Fruit fly (Drosophila melanogaster) whole organism, prepupa: ENCODE data around the gene robl37BC.

Source experiments
- Blimp-1 ChIP-seq: fragments of 200-800 bp; sonication (Bioruptor generic); optimal IDR thresholded peaks from 3 replicates; lab custom pipeline; 2017; ENCODE audit warnings: missing biosample characterization, missing genetic modification characterization, mild to moderate bottlenecking, moderate library complexity, missing genetic modification reagents
- CG10631 ChIP-seq: fragments of 200-800 bp; sonication (Bioruptor generic); optimal IDR thresholded peaks from 2 replicates; lab custom pipeline; 2016; ENCODE audit warnings: missing biosample characterization, missing genetic modification characterization
- CG10669 ChIP-seq: fragments of 200-800 bp; sonication (Bioruptor generic); optimal IDR thresholded peaks from 3 replicates; lab custom pipeline; 2018; ENCODE audit warnings: missing biosample characterization, mild to moderate bottlenecking, missing genetic modification characterization, moderate library complexity
- CG11762 ChIP-seq: fragments of 200-800 bp; sonication (Bioruptor generic); optimal IDR thresholded peaks from 3 replicates; lab custom pipeline; 2016; ENCODE audit warnings: missing biosample characterization, missing genetic modification characterization; ENCODE audit not compliant: insufficient read depth
- CG15336 ChIP-seq: fragments of 200-800 bp; sonication (Bioruptor generic); IDR thresholded peaks from 2 replicates; pipeline ENCODE4 v1.3.6; 2022; ENCODE audit warnings: missing biosample characterization, missing genetic modification characterization
- CG16779 ChIP-seq: fragments of 200-800 bp; sonication (Bioruptor generic); optimal IDR thresholded peaks from 3 replicates; lab custom pipeline; 2017; ENCODE audit warnings: missing biosample characterization, mild to moderate bottlenecking, missing genetic modification characterization
- CG31627 ChIP-seq: fragments of 200-800 bp; sonication (Bioruptor generic); optimal IDR thresholded peaks from 3 replicates; lab custom pipeline; 2016; ENCODE audit warnings: missing biosample characterization, missing genetic modification characterization
- CG32006 ChIP-seq: fragments of 200-800 bp; sonication (Bioruptor generic); optimal IDR thresholded peaks from 3 replicates; lab custom pipeline; 2017; ENCODE audit warnings: missing biosample characterization, mild to moderate bottlenecking, missing genetic modification characterization
- CG34406 ChIP-seq: fragments of 200-800 bp; sonication (Bioruptor generic); optimal IDR thresholded peaks from 3 replicates; lab custom pipeline; 2016; ENCODE audit warnings: missing biosample characterization, missing genetic modification characterization
- CG4318 ChIP-seq: fragments of 200-800 bp; sonication (Bioruptor generic); optimal IDR thresholded peaks from 3 replicates; lab custom pipeline; 2017; ENCODE audit warnings: missing biosample characterization, mild to moderate bottlenecking, missing genetic modification characterization
- CG6163 ChIP-seq: fragments of 200-800 bp; sonication (Bioruptor generic); IDR thresholded peaks from 3 replicates; pipeline ENCODE4 v1.3.6; 2022; ENCODE audit warnings: missing biosample characterization, missing genetic modification characterization
- CG6276 ChIP-seq: fragments of 200-800 bp; sonication (Bioruptor generic); optimal IDR thresholded peaks from 2 replicates; lab custom pipeline; 2017; ENCODE audit warnings: missing biosample characterization, mild to moderate bottlenecking, missing genetic modification characterization
- CG6792 ChIP-seq: fragments of 200-800 bp; sonication (Bioruptor generic); optimal IDR thresholded peaks from 3 replicates; lab custom pipeline; 2016; ENCODE audit warnings: missing biosample characterization, missing genetic modification characterization
- CG7368 ChIP-seq: fragments of 200-800 bp; sonication (Bioruptor generic); optimal IDR thresholded peaks from 3 replicates; lab custom pipeline; 2016; ENCODE audit warnings: missing biosample characterization, missing genetic modification characterization
- CG8119 ChIP-seq: fragments of 200-800 bp; sonication (Bioruptor generic); IDR thresholded peaks from 3 replicates; pipeline ENCODE4 v1.3.6; 2022; ENCODE audit warnings: missing biosample characterization, missing genetic modification characterization
- CG8319 ChIP-seq: fragments of 200-800 bp; sonication (Bioruptor generic); optimal IDR thresholded peaks from 3 replicates; lab custom pipeline; 2016; ENCODE audit warnings: missing biosample characterization, missing genetic modification characterization
- CG8632 ChIP-seq: fragments of 200-800 bp; sonication (Bioruptor generic); optimal IDR thresholded peaks from 3 replicates; lab custom pipeline; 2016; ENCODE audit warnings: missing biosample characterization, missing genetic modification characterization
- CG9139 ChIP-seq: fragments of 200-800 bp; sonication (Bioruptor generic); optimal IDR thresholded peaks from 3 replicates; lab custom pipeline; 2017; ENCODE audit warnings: missing biosample characterization, mild to moderate bottlenecking, missing genetic modification characterization
- Eip75B ChIP-seq: fragments of 200-800 bp; sonication (Bioruptor generic); optimal IDR thresholded peaks from 3 replicates; lab custom pipeline; 2016; ENCODE audit warnings: missing biosample characterization, missing genetic modification characterization
- Eip78C ChIP-seq: fragments of 200-800 bp; sonication (Bioruptor generic); peaks from one replicate; lab custom pipeline; 2016; ENCODE audit warnings: missing biosample characterization, missing genetic modification characterization
- Ets21C ChIP-seq: fragments of 200-800 bp; sonication (Bioruptor generic); optimal IDR thresholded peaks from 3 replicates; lab custom pipeline; 2016; ENCODE audit warnings: missing biosample characterization, missing genetic modification characterization
- Ets96B ChIP-seq: fragments of 200-800 bp; optimal IDR thresholded peaks from 2 replicates; lab custom pipeline; 2019; ENCODE audit warnings: missing biosample characterization, mild to moderate bottlenecking, missing genetic modification characterization, moderate library complexity
- Gug ChIP-seq: fragments of 200-800 bp; sonication (Bioruptor generic); IDR thresholded peaks from 2 replicates; pipeline ENCODE4 v1.3.6; 2022; ENCODE audit warnings: missing biosample characterization, missing genetic modification characterization
- Hr38 ChIP-seq: sonication (Bioruptor generic); optimal IDR thresholded peaks from 2 replicates; lab custom pipeline; 2016; ENCODE audit warnings: missing biosample characterization, missing genetic modification characterization
- Hr39 ChIP-seq: fragments of 200-800 bp; sonication (Bioruptor generic); optimal IDR thresholded peaks from 2 replicates; lab custom pipeline; 2016; ENCODE audit warnings: missing biosample characterization, missing genetic modification characterization
- Hr4 ChIP-seq: fragments of 200-800 bp; sonication (Bioruptor generic); optimal IDR thresholded peaks from 3 replicates; lab custom pipeline; 2016; ENCODE audit warnings: missing biosample characterization, missing genetic modification characterization
- Lpt ChIP-seq: fragments of 200-800 bp; sonication (Bioruptor generic); optimal IDR thresholded peaks from 3 replicates; lab custom pipeline; 2016; ENCODE audit warnings: missing biosample characterization, missing genetic modification characterization
- Met ChIP-seq: fragments of 200-800 bp; sonication (Bioruptor generic); optimal IDR thresholded peaks from 3 replicates; lab custom pipeline; 2016; ENCODE audit warnings: missing biosample characterization, missing genetic modification characterization
- Sox102F ChIP-seq: fragments of 200-800 bp; sonication (Bioruptor generic); optimal IDR thresholded peaks from 2 replicates; lab custom pipeline; 2016; ENCODE audit warnings: missing biosample characterization, mild to moderate bottlenecking, missing genetic modification characterization
- Sox14 ChIP-seq: fragments of 200-800 bp; sonication (Bioruptor generic); optimal IDR thresholded peaks from 3 replicates; lab custom pipeline; 2016; ENCODE audit warnings: missing biosample characterization, missing genetic modification characterization
- achi ChIP-seq: fragments of 200-800 bp; sonication (Bioruptor generic); optimal IDR thresholded peaks from 3 replicates; lab custom pipeline; 2016; ENCODE audit warnings: missing biosample characterization, missing genetic modification characterization
- acj6 ChIP-seq: fragments of 200-800 bp; sonication (Bioruptor generic); optimal IDR thresholded peaks from 3 replicates; lab custom pipeline; 2016; ENCODE audit warnings: missing biosample characterization, missing genetic modification characterization
- cyc ChIP-seq: fragments of 200-800 bp; sonication (Bioruptor generic); optimal IDR thresholded peaks from 3 replicates; lab custom pipeline; 2016; ENCODE audit warnings: missing biosample characterization, missing genetic modification characterization
- dac ChIP-seq: fragments of 200-800 bp; sonication (Bioruptor generic); optimal IDR thresholded peaks from 2 replicates; lab custom pipeline; 2017; ENCODE audit warnings: missing biosample characterization, mild to moderate bottlenecking, missing genetic modification characterization
- dsx ChIP-seq: fragments of 200-800 bp; optimal IDR thresholded peaks from 3 replicates; lab custom pipeline; 2019; ENCODE audit warnings: missing biosample characterization, mild to moderate bottlenecking, missing genetic modification characterization, moderate library complexity; ENCODE audit not compliant: poor library complexity, severe bottlenecking
- eg ChIP-seq: fragments of 200-800 bp; sonication (Bioruptor generic); IDR thresholded peaks from 3 replicates; pipeline ENCODE4 v1.3.6; 2022; ENCODE audit warnings: missing biosample characterization, missing genetic modification characterization
- esn ChIP-seq: fragments of 200-800 bp; sonication (Bioruptor generic); optimal IDR thresholded peaks from 2 replicates; lab custom pipeline; 2016; ENCODE audit warnings: missing biosample characterization, mild to moderate bottlenecking, missing genetic modification characterization, moderate library complexity
- fkh ChIP-seq: fragments of 200-800 bp; sonication (Bioruptor generic); optimal IDR thresholded peaks from 3 replicates; lab custom pipeline; 2017; ENCODE audit warnings: missing biosample characterization, mild to moderate bottlenecking, missing genetic modification characterization, moderate library complexity
- net ChIP-seq: fragments of 200-800 bp; sonication (Bioruptor generic); optimal IDR thresholded peaks from 3 replicates; lab custom pipeline; 2016; ENCODE audit warnings: missing biosample characterization, missing genetic modification characterization
- pdm3 ChIP-seq: fragments of 200-800 bp; sonication (Bioruptor generic); optimal IDR thresholded peaks from 3 replicates; lab custom pipeline; 2016; ENCODE audit warnings: missing biosample characterization, missing genetic modification characterization
- salr ChIP-seq, 2 experiments: fragments of 200-800 bp; sonication (Bioruptor generic); optimal IDR thresholded peaks; 3 replicates each; lab custom pipeline; 2016 to 2018; ENCODE audit warnings: missing biosample characterization in 2 of 2, missing genetic modification characterization in 2 of 2, mild to moderate bottlenecking in 1 of 2
- ss ChIP-seq, 2 experiments: fragments of 200-800 bp; sonication (Bioruptor generic); optimal IDR thresholded peaks; 2 replicates in 1 of 2; 3 replicates in 1 of 2; lab custom pipeline; 2017 to 2018; ENCODE audit warnings: mild to moderate bottlenecking in 2 of 2, missing biosample characterization in 2 of 2, missing genetic modification characterization in 2 of 2, moderate library complexity in 1 of 2
- svp ChIP-seq: fragments of 200-800 bp; sonication (Bioruptor generic); peaks from one replicate; lab custom pipeline; 2016; ENCODE audit warnings: missing biosample characterization, missing genetic modification characterization
- topi ChIP-seq: fragments of 200-800 bp; sonication (Bioruptor generic); optimal IDR thresholded peaks from 3 replicates; lab custom pipeline; 2016; ENCODE audit warnings: missing biosample characterization, missing genetic modification characterization
- vri ChIP-seq: fragments of 200-800 bp; sonication (Bioruptor generic); optimal IDR thresholded peaks from 3 replicates; lab custom pipeline; 2016; ENCODE audit warnings: missing biosample characterization, mild to moderate bottlenecking, missing genetic modification characterization

Gene robl37BC

dm6 chr2L:19010566-19010965 is at the start of gene robl37BC:
TSS of gene robl37BC (plus strand) at chr2L:19010866.
- TF ChIP-seq CG11762 (GFP tag; lab: Kevin White, UChicago): no peak
- no peak for TF ChIP-seq CG34406 (GFP tag; lab: Kevin White, UChicago)
- no peak for TF ChIP-seq CG10631 (GFP tag; lab: Kevin White, UChicago)
- TF ChIP-seq pdm3 (GFP tag; lab: Kevin White, UChicago): no peak
- no peak for TF ChIP-seq dac (GFP tag; lab: Kevin White, UChicago)
- no peak for TF ChIP-seq Hr4 (GFP tag; lab: Kevin White, UChicago)

DNA sequence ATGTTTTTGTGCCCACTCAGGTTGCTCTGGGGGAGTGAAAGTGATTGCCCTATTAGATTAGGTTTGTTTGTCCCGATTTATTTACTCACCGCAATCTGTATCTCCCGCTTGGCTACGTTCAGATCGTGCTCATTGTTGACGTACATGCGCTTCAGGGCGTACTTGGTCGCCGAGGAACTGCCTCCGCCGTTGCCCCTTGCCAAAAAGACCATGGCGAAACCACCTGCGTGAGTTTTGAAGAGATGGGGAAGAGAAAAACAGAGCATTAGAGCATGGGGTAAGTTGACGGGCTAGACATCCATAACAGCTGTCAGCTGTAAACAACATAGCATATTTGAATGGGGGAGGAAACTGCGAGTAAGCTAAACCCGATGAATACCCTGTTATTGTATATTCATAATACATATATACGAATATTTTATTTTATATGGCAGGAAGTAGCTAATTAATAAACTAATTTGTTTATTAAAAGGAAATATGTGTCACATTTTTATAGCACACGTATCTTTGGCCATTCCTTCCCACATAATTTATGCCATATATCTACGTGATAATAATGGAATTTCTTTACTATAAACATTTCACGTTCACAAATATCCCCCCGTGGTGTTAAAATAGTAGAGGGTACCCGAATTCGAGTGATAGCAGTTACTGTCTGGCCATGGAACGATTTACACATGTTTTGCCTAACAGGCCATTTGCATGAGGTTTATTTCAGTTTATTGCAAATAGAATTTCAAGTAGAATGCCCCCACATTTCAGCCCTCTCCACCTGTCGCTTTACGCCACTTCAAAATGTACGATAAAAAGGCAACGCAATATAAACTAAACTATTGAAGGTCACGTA is 45.1 kb upstream of the robl37BC start:
- TF ChIP-seq CG8632 (GFP tag; lab: Kevin White, UChicago): no peak
- TF ChIP-seq Eip78C (GFP tag; lab: Kevin White, UChicago): peak; percentile 31
- peak; percentile 0 for TF ChIP-seq CG32006
- TF ChIP-seq eg (GFP tag; lab: Robert Waterston, UW): 0 out of 3 replicates have a peak, but pooled peaks have one; percentile 6
- peak; percentile 65 for TF ChIP-seq svp
- no peak for TF ChIP-seq Hr38 (GFP tag; lab: Kevin White, UChicago)
- no peak for TF ChIP-seq salr (GFP tag; optimal IDR thresholded peaks at IDR 0.05; lab: Kevin White, UChicago)
- peak; percentile 31; the same call in 1 of the 2 replicates for TF ChIP-seq CG15336 (GFP tag; lab: Robert Waterston, UW)
- no peak for TF ChIP-seq CG10669
- peak; percentile 74 for TF ChIP-seq fkh (GFP tag; lab: Kevin White, UChicago)
- no peak for TF ChIP-seq vri (GFP tag; lab: Kevin White, UChicago)
- TF ChIP-seq, all 60 proteins: peak for 6

dm6 chr2L:18966214-18966556 is 44.5 kb upstream of the robl37BC start:
- TF ChIP-seq CG6163 (GFP tag; lab: Robert Waterston, UW): peak; percentile 82
- TF ChIP-seq Sox14: peak; percentile 5
- peak; percentile 89 for TF ChIP-seq eg (GFP tag; lab: Robert Waterston, UW)
- no peak for TF ChIP-seq CG31627 (GFP tag; lab: Kevin White, UChicago)
- peak; percentile 48 for TF ChIP-seq esn
- TF ChIP-seq cyc (GFP tag; lab: Kevin White, UChicago): peak; percentile 21
- TF ChIP-seq CG8319 (GFP tag; lab: Kevin White, UChicago): peak; percentile 4
- peak; percentile 63 for TF ChIP-seq svp
- TF ChIP-seq Met (GFP tag; lab: Kevin White, UChicago): peak; percentile 30
- peak; percentile 20 for TF ChIP-seq Lpt (GFP tag; lab: Kevin White, UChicago)
- TF ChIP-seq CG7368: peak; percentile 25
- peak; percentile 40 for TF ChIP-seq CG6276
- no peak for TF ChIP-seq CG6792 (GFP tag; lab: Kevin White, UChicago)
- peak; percentile 20 for TF ChIP-seq achi (GFP tag; lab: Kevin White, UChicago)
- TF ChIP-seq Eip75B (GFP tag; lab: Kevin White, UChicago): no peak
- TF ChIP-seq Ets96B (tag; lab: Kevin White, UChicago): peak; percentile 59
- peak; percentile 16 for TF ChIP-seq net (GFP tag; lab: Kevin White, UChicago)
- no peak for TF ChIP-seq Hr39
- TF ChIP-seq topi (GFP tag; lab: Kevin White, UChicago): peak; percentile 44
- TF ChIP-seq CG16779 (tag; lab: Kevin White, UChicago): no peak
- TF ChIP-seq CG15336 (GFP tag; lab: Robert Waterston, UW): peak; percentile 84
- TF ChIP-seq acj6: peak; percentile 18
- TF ChIP-seq CG10631 (GFP tag; lab: Kevin White, UChicago): peak; percentile 26
- TF ChIP-seq dsx (GFP tag; lab: Kevin White, UChicago): peak; percentile 5
- TF ChIP-seq Blimp-1 (GFP tag; lab: Kevin White, UChicago): no peak
- peak in 1 of 2 experiments; percentile 21 for TF ChIP-seq ss (GFP tag; optimal IDR thresholded peaks at IDR 0.05; lab: Kevin White, UChicago)
- TF ChIP-seq pdm3 (GFP tag; lab: Kevin White, UChicago): no peak
- no peak for TF ChIP-seq CG9139 (GFP tag; lab: Kevin White, UChicago)
- TF ChIP-seq CG11762 (GFP tag; lab: Kevin White, UChicago): peak; percentile 51
- peak; percentile 80 for TF ChIP-seq CG8119 (GFP tag; lab: Robert Waterston, UW)
- TF ChIP-seq salr (GFP tag; optimal IDR thresholded peaks at IDR 0.05; lab: Kevin White, UChicago): no peak
- peak; percentile 29 for TF ChIP-seq Sox102F (GFP tag; lab: Kevin White, UChicago)
- TF ChIP-seq Gug: peak; percentile 76
- peak; percentile 9 for TF ChIP-seq CG4318 (GFP tag; lab: Kevin White, UChicago)
- TF ChIP-seq CG32006: peak; percentile 44
- TF ChIP-seq CG8632 (GFP tag; lab: Kevin White, UChicago): peak; percentile 32
- TF ChIP-seq Ets21C (GFP tag; lab: Kevin White, UChicago): no peak
- TF ChIP-seq Eip78C (GFP tag; lab: Kevin White, UChicago): peak; percentile 88
